Worm (Caenorhabditis elegans) whole organism, young adult: ENCODE measurements around the gene W03F9.2.

Experiments
- F23B12.7 ChIP-seq: sonication (generic microtip); optimal IDR thresholded peaks from 2 replicates; lab custom pipeline; 2017; ENCODE audit warnings: missing genetic modification characterization, mild to moderate bottlenecking, missing compliant biosample characterization, antibody characterized with exemption, moderate library complexity; ENCODE audit not compliant: insufficient read depth
- athp-1 ChIP-seq: sonication (generic microtip); optimal IDR thresholded peaks from 2 replicates; lab custom pipeline; 2017; ENCODE audit warnings: mild to moderate bottlenecking, missing genetic modification characterization, missing compliant biosample characterization
- ccch-3 ChIP-seq: fragments of 200-800 bp; sonication (Bioruptor generic); optimal IDR thresholded peaks from 2 replicates; lab custom pipeline; 2018; ENCODE audit warnings: mild to moderate bottlenecking, missing genetic modification characterization, missing compliant biosample characterization
- hlh-12 ChIP-seq: sonication (generic microtip); optimal IDR thresholded peaks from 2 replicates; lab custom pipeline; 2016; ENCODE audit warnings: missing genetic modification characterization, missing compliant biosample characterization
- lin-35 ChIP-seq, 3 experiments: fragments of 150-350 bp in 2 of 3; sonication (generic microtip) in 1 of 3; optimal IDR thresholded peaks; 2 replicates each; lab custom pipeline; 2014 to 2018; ENCODE audit warnings: missing biosample characterization in 3 of 3, missing genetic modification characterization in 3 of 3, missing genetic modification reagents in 3 of 3
- rpc-1 ChIP-seq, 2 experiments: fragments of 150-350 bp in 1 of 2; sonication (generic microtip) in 1 of 2; optimal IDR thresholded peaks; 2 replicates each; lab custom pipeline; 2014 to 2018; ENCODE audit warnings: missing biosample characterization in 1 of 2, missing genetic modification characterization in 1 of 2, missing genetic modification reagents in 1 of 2, missing genotype in 1 of 2
- sdz-38 ChIP-seq: sonication (generic microtip); optimal IDR thresholded peaks from 2 replicates; lab custom pipeline; 2016; ENCODE audit warnings: missing genotype, missing genetic modification characterization, missing compliant biosample characterization
- snpc-4 ChIP-seq, 5 experiments: fragments of 150-350 bp in 1 of 5; sonication (generic microtip) in 4 of 5; optimal IDR thresholded peaks; 2 replicates each; lab custom pipeline; 2014 to 2018; ENCODE audit warnings: missing genetic modification characterization in 5 of 5, missing biosample characterization in 3 of 5, antibody characterized with exemption in 2 of 5, mild to moderate bottlenecking in 2 of 5, missing compliant biosample characterization in 2 of 5, missing genotype in 2 of 5, moderate library complexity in 2 of 5, missing genetic modification reagents in 1 of 5

ce11 chrV:138592-138991 lies 10.8 kb upstream of the W03F9.2 start, which contains the start of gene W03F9.9:
- TF ChIP-seq lin-35 (GFP tag; optimal IDR thresholded peaks at IDR 0.05; lab: Kevin White, UChicago): no peak
- TF ChIP-seq F23B12.7: no peak
- TF ChIP-seq athp-1 (tag; lab: Kevin White, UChicago): no peak
- no peak for TF ChIP-seq rpc-1 (optimal IDR thresholded peaks at IDR 0.05; lab: Kevin White, UChicago)
- no peak for TF ChIP-seq rpc-1 (tag; optimal IDR thresholded peaks at IDR 0.05; lab: Kevin White, UChicago)
- no peak for TF ChIP-seq snpc-4 (GFP tag; optimal IDR thresholded peaks at IDR 0.05; lab: Kevin White, UChicago)
- no peak for TF ChIP-seq snpc-4 (tag; optimal IDR thresholded peaks at IDR 0.05; lab: Kevin White, UChicago)
- TF ChIP-seq sdz-38 (tag; lab: Kevin White, UChicago): no peak
- TF ChIP-seq hlh-12 (tag; lab: Kevin White, UChicago): no peak
- no peak for TF ChIP-seq ccch-3 (GFP tag; lab: Kevin White, UChicago)
